Worm (Caenorhabditis elegans) whole organism, late embryonic: Measurements from ENCODE around the gene lys-10.

Source experiments
- C08G9.2 ChIP-seq: sonication (generic microtip); optimal IDR thresholded peaks from 2 replicates; lab custom pipeline; 2016; ENCODE audit warnings: mild to moderate bottlenecking, missing genetic modification characterization, moderate library complexity, missing compliant biosample characterization
- C38D4.7 ChIP-seq: fragments of 200-800 bp; sonication (Bioruptor generic); optimal IDR thresholded peaks from 2 replicates; lab custom pipeline; 2018; ENCODE audit warnings: mild to moderate bottlenecking, missing genetic modification characterization, moderate library complexity, missing compliant biosample characterization
- K02D7.2 ChIP-seq: sonication (generic microtip); optimal IDR thresholded peaks from 2 replicates; lab custom pipeline; 2017; ENCODE audit warnings: mild to moderate bottlenecking, missing genetic modification characterization, missing compliant biosample characterization
- K09A11.1 ChIP-seq: sonication (generic microtip); optimal IDR thresholded peaks from 2 replicates; lab custom pipeline; 2017; ENCODE audit warnings: antibody characterized with exemption, mild to moderate bottlenecking, missing genetic modification characterization, missing compliant biosample characterization; ENCODE audit not compliant: insufficient read depth
- Y22D7AL.16 ChIP-seq: sonication (generic microtip); optimal IDR thresholded peaks from 2 replicates; lab custom pipeline; 2016; ENCODE audit warnings: missing genetic modification characterization, missing compliant biosample characterization
- ahr-1 ChIP-seq: sonication (generic microtip); optimal IDR thresholded peaks from 2 replicates; lab custom pipeline; 2016; ENCODE audit warnings: missing genetic modification characterization, missing compliant biosample characterization
- ceh-2 ChIP-seq: sonication (generic microtip); optimal IDR thresholded peaks from 2 replicates; lab custom pipeline; 2016; ENCODE audit warnings: missing genotype, missing genetic modification characterization, missing compliant biosample characterization
- ceh-22 ChIP-seq: sonication (generic microtip); optimal IDR thresholded peaks from 2 replicates; lab custom pipeline; 2017; ENCODE audit warnings: missing biosample characterization, missing genetic modification characterization
- ceh-24 ChIP-seq: sonication (generic microtip); optimal IDR thresholded peaks from 2 replicates; lab custom pipeline; 2016; ENCODE audit warnings: mild to moderate bottlenecking, missing genetic modification characterization, missing compliant biosample characterization
- ceh-34 ChIP-seq: sonication (generic microtip); optimal IDR thresholded peaks from 2 replicates; lab custom pipeline; 2016; ENCODE audit warnings: mild to moderate bottlenecking, missing genetic modification characterization, missing compliant biosample characterization
- ceh-48 ChIP-seq: sonication (generic microtip); optimal IDR thresholded peaks from 2 replicates; lab custom pipeline; 2016; ENCODE audit warnings: missing genetic modification characterization, inconsistent platforms, missing compliant biosample characterization
- ceh-9 ChIP-seq: sonication (generic microtip); optimal IDR thresholded peaks from 2 replicates; lab custom pipeline; 2016; ENCODE audit warnings: mild to moderate bottlenecking, missing genetic modification characterization, inconsistent platforms, missing compliant biosample characterization
- che-1 ChIP-seq: sonication (generic microtip); optimal IDR thresholded peaks from 2 replicates; lab custom pipeline; 2016; ENCODE audit warnings: mild to moderate bottlenecking, missing genetic modification characterization, missing compliant biosample characterization
- dmd-4 ChIP-seq: sonication (generic microtip); optimal IDR thresholded peaks from 2 replicates; lab custom pipeline; 2016; ENCODE audit warnings: borderline replicate concordance, missing genetic modification characterization, missing compliant biosample characterization
- elt-2 ChIP-seq: sonication (generic microtip); optimal IDR thresholded peaks from 2 replicates; lab custom pipeline; 2016; ENCODE audit warnings: missing genetic modification reagents, missing genetic modification characterization, missing compliant biosample characterization
- ets-4 ChIP-seq: sonication (generic microtip); optimal IDR thresholded peaks from 2 replicates; lab custom pipeline; 2016; ENCODE audit warnings: missing genetic modification characterization, missing compliant biosample characterization
- gmeb-2 ChIP-seq: sonication (generic microtip); optimal IDR thresholded peaks from 2 replicates; lab custom pipeline; 2016; ENCODE audit warnings: missing genetic modification characterization, inconsistent platforms, missing compliant biosample characterization
- hlh-13 ChIP-seq: fragments of 200-800 bp; sonication (Bioruptor generic); optimal IDR thresholded peaks from 2 replicates; lab custom pipeline; 2018; ENCODE audit warnings: mild to moderate bottlenecking, missing genetic modification characterization, missing compliant biosample characterization
- lim-6 ChIP-seq: sonication (generic microtip); optimal IDR thresholded peaks from 2 replicates; lab custom pipeline; 2016; ENCODE audit warnings: missing genetic modification characterization, missing compliant biosample characterization
- lin-11 ChIP-seq: fragments of 200-800 bp; sonication (Bioruptor generic); optimal IDR thresholded peaks from 2 replicates; lab custom pipeline; 2018; ENCODE audit warnings: mild to moderate bottlenecking, missing genetic modification characterization, missing compliant biosample characterization
- nfya-1 ChIP-seq: sonication (generic microtip); optimal IDR thresholded peaks from 2 replicates; lab custom pipeline; 2017; ENCODE audit warnings: missing genetic modification characterization, mild to moderate bottlenecking, missing compliant biosample characterization, antibody characterized with exemption, moderate library complexity
- pag-3 ChIP-seq: sonication (generic microtip); optimal IDR thresholded peaks from 2 replicates; lab custom pipeline; 2016; ENCODE audit warnings: missing compliant biosample characterization, missing genetic modification characterization, borderline replicate concordance
- pat-9 ChIP-seq: fragments of 200-800 bp; sonication (Bioruptor generic); optimal IDR thresholded peaks from 2 replicates; lab custom pipeline; 2018; ENCODE audit warnings: mild to moderate bottlenecking, missing genetic modification characterization, moderate library complexity, missing compliant biosample characterization
- pax-1 ChIP-seq: fragments of 150-350 bp; optimal IDR thresholded peaks from 2 replicates; lab custom pipeline; 2014; ENCODE audit warnings: missing biosample characterization, missing genetic modification characterization
- pqm-1 ChIP-seq: sonication (generic microtip); optimal IDR thresholded peaks from 2 replicates; lab custom pipeline; 2016; ENCODE audit warnings: missing genetic modification characterization, missing compliant biosample characterization
- pros-1 ChIP-seq: fragments of 150-350 bp; optimal IDR thresholded peaks from 2 replicates; lab custom pipeline; 2014; ENCODE audit warnings: missing biosample characterization, missing genetic modification reagents, missing genetic modification characterization
- sdc-2 ChIP-seq: sonication (generic microtip); optimal IDR thresholded peaks from 2 replicates; lab custom pipeline; 2016; ENCODE audit warnings: missing genotype, missing genetic modification characterization, missing compliant biosample characterization
- sox-4 ChIP-seq: sonication (generic microtip); optimal IDR thresholded peaks from 2 replicates; lab custom pipeline; 2017; ENCODE audit warnings: mild to moderate bottlenecking, missing genetic modification characterization, inconsistent platforms, missing compliant biosample characterization
- syd-9 ChIP-seq: sonication (generic microtip); optimal IDR thresholded peaks from 2 replicates; lab custom pipeline; 2016; ENCODE audit warnings: mild to moderate bottlenecking, missing genetic modification characterization, moderate library complexity, missing compliant biosample characterization
- tbx-7 ChIP-seq: sonication (generic microtip); optimal IDR thresholded peaks from 2 replicates; lab custom pipeline; 2016; ENCODE audit warnings: missing genotype, missing genetic modification characterization, missing compliant biosample characterization
- unc-3 ChIP-seq, 2 experiments: fragments of 200-800 bp in 1 of 2; sonication (Bioruptor generic) in 1 of 2; sonication (generic microtip) in 1 of 2; conservative IDR thresholded peaks in 1 of 2; optimal IDR thresholded peaks in 1 of 2; 2 replicates each; pipeline versions ENCODE4 v1.3.6 to Lab custom; 2016 to 2022; ENCODE audit warnings: missing compliant biosample characterization in 2 of 2, missing genetic modification characterization in 2 of 2, missing genetic modification reagents in 1 of 2
- unc-42 ChIP-seq: sonication (generic microtip); optimal IDR thresholded peaks from 2 replicates; lab custom pipeline; 2016; ENCODE audit warnings: missing genotype, missing genetic modification characterization, missing compliant biosample characterization
- unc-55 ChIP-seq: sonication (generic microtip); optimal IDR thresholded peaks from 2 replicates; lab custom pipeline; 2017; ENCODE audit warnings: missing biosample characterization, missing genetic modification reagents, missing genetic modification characterization
- zip-5 ChIP-seq: sonication (generic microtip); optimal IDR thresholded peaks from 2 replicates; lab custom pipeline; 2016; ENCODE audit warnings: missing genetic modification characterization, missing compliant biosample characterization

Gene lys-10

ce11 chrIV:8312105-8312504 is 20.5 kb upstream of the lys-10 start:
- TF ChIP-seq pat-9 (tag; lab: Kevin White, UChicago), result no peak
- no peak for TF ChIP-seq ceh-34
- no peak for TF ChIP-seq unc-3 (GFP tag; conservative IDR thresholded peaks at IDR 0.05; lab: Robert Waterston, UW)
- no peak for TF ChIP-seq unc-3 (tag; optimal IDR thresholded peaks at IDR 0.05; lab: Kevin White, UChicago)
- TF ChIP-seq unc-42, result no peak
- no peak for TF ChIP-seq pqm-1 (tag; lab: Kevin White, UChicago)
- TF ChIP-seq pag-3 (tag; lab: Kevin White, UChicago), result no peak
- no peak for TF ChIP-seq tbx-7

- TF ChIP-seq elt-2 (tag; lab: Kevin White, UChicago) (no peak), pat-9 (tag; lab: Kevin White, UChicago) (no peak), ceh-48 (no peak), zip-5 (tag; lab: Kevin White, UChicago) (no peak), syd-9 (tag; lab: Kevin White, UChicago) (no peak), ets-4 (tag; lab: Kevin White, UChicago) (no peak), dmd-4 (tag; lab: Kevin White, UChicago) (no peak), K09A11.1 (tag; lab: Kevin White, UChicago) (no peak), Y22D7AL.16 (tag; lab: Kevin White, UChicago) (no peak), pax-1 (no peak)
- TF ChIP-seq, all 69 proteins: peak for 0
These were observed 19.8 kb upstream of the lys-10 start, which contains the start of gene F35H10.10 for ce11 chrIV:8312846-8313245. Gene F35H10.10, minus strand, starts transcription at chrIV:8312946.

ce11 chrIV:8317800-8318199 is 14.8 kb upstream of the lys-10 start:
- TF ChIP-seq ceh-2 (tag; lab: Kevin White, UChicago) (no peak), sox-4 (tag; lab: Kevin White, UChicago) (no peak), nfya-1 (tag; lab: Kevin White, UChicago) (no peak), gmeb-2 (tag; lab: Kevin White, UChicago) (no peak), ceh-24 (tag; lab: Kevin White, UChicago) (no peak), hlh-13 (GFP tag; lab: Kevin White, UChicago) (no peak), ahr-1 (tag; lab: Kevin White, UChicago) (no peak), unc-55 (GFP tag; lab: Kevin White, UChicago) (no peak), C08G9.2 (tag; lab: Kevin White, UChicago) (no peak), lin-11 (tag; lab: Kevin White, UChicago) (no peak), che-1 (tag; lab: Kevin White, UChicago) (no peak)

- TF ChIP-seq ceh-34, result no peak
- no peak for TF ChIP-seq Y22D7AL.16 (tag; lab: Kevin White, UChicago)
- TF ChIP-seq ceh-22 (tag; lab: Kevin White, UChicago), result no peak
- no peak for TF ChIP-seq sdc-2 (tag; lab: Kevin White, UChicago)
- no peak for TF ChIP-seq zip-5 (tag; lab: Kevin White, UChicago)
- TF ChIP-seq ceh-9 (tag; lab: Kevin White, UChicago), result no peak
- TF ChIP-seq unc-55 (GFP tag; lab: Kevin White, UChicago), result no peak
- TF ChIP-seq syd-9 (tag; lab: Kevin White, UChicago), result no peak
- no peak for TF ChIP-seq ceh-48
- no peak for TF ChIP-seq lim-6
- no peak for TF ChIP-seq ets-4 (tag; lab: Kevin White, UChicago)
- TF ChIP-seq C08G9.2 (tag; lab: Kevin White, UChicago), result no peak
- TF ChIP-seq pros-1 (tag; lab: Kevin White, UChicago), result no peak
- TF ChIP-seq C38D4.7 (GFP tag; lab: Kevin White, UChicago), result no peak
- no peak for TF ChIP-seq K02D7.2 (tag; lab: Kevin White, UChicago)
These were observed 13.8 kb upstream of the lys-10 start for ce11 chrIV:8318799-8319198.
